Fruit fly (Drosophila melanogaster) whole organism, embryonic: ENCODE results near the gene CG7601.

Source experiments
- Blimp-1 ChIP-seq: fragments of 200-800 bp; sonication (Bioruptor generic); optimal IDR thresholded peaks from 3 replicates; lab custom pipeline; 2018; ENCODE audit warnings: missing biosample characterization, missing genetic modification characterization, mild to moderate bottlenecking, moderate library complexity, missing genetic modification reagents
- CG10654 ChIP-seq: fragments of 200-800 bp; sonication (Bioruptor generic); optimal IDR thresholded peaks from 2 replicates; lab custom pipeline; 2016; ENCODE audit warnings: missing biosample characterization, missing genetic modification characterization
- CG12769 ChIP-seq: fragments of 200-800 bp; sonication (Bioruptor generic); optimal IDR thresholded peaks from 2 replicates; lab custom pipeline; 2019; ENCODE audit warnings: missing biosample characterization, mild to moderate bottlenecking, missing genetic modification characterization, moderate library complexity
- CG16779 ChIP-seq: fragments of 200-800 bp; sonication (Bioruptor generic); IDR thresholded peaks from 2 replicates; pipeline ENCODE4 v1.3.6; 2022; ENCODE audit warnings: missing biosample characterization, missing genetic modification characterization
- CG18599 ChIP-seq: fragments of 200-800 bp; sonication (Bioruptor generic); optimal IDR thresholded peaks from 3 replicates; lab custom pipeline; 2017; ENCODE audit warnings: missing biosample characterization, missing genetic modification characterization, mild to moderate bottlenecking, moderate library complexity, missing genetic modification reagents
- CG2116 ChIP-seq: fragments of 200-800 bp; sonication (Bioruptor generic); optimal IDR thresholded peaks from 3 replicates; lab custom pipeline; 2018; ENCODE audit warnings: missing biosample characterization, mild to moderate bottlenecking, missing genetic modification characterization
- CG2120 ChIP-seq: fragments of 200-800 bp; sonication (Bioruptor generic); optimal IDR thresholded peaks from 3 replicates; lab custom pipeline; 2016; ENCODE audit warnings: missing biosample characterization, missing genetic modification characterization
- CG2678 ChIP-seq: fragments of 200-800 bp; sonication (Bioruptor generic); optimal IDR thresholded peaks from 3 replicates; lab custom pipeline; 2019; ENCODE audit warnings: missing biosample characterization, mild to moderate bottlenecking, missing genetic modification characterization, moderate library complexity
- CG31365 ChIP-seq: fragments of 200-800 bp; sonication (Bioruptor generic); optimal IDR thresholded peaks from 2 replicates; lab custom pipeline; 2018; ENCODE audit warnings: missing biosample characterization, mild to moderate bottlenecking, missing genetic modification characterization
- CG3281 ChIP-seq: fragments of 200-800 bp; sonication (Bioruptor generic); optimal IDR thresholded peaks from 3 replicates; lab custom pipeline; 2017; ENCODE audit warnings: missing biosample characterization, mild to moderate bottlenecking, missing genetic modification characterization
- CG8290 ChIP-seq, 3 experiments: fragments of 200-800 bp; sonication (Bioruptor generic); optimal IDR thresholded peaks; 2 replicates each; lab custom pipeline; 2016 to 2019; ENCODE audit warnings: missing biosample characterization in 3 of 3, missing genetic modification characterization in 3 of 3, mild to moderate bottlenecking in 2 of 3, moderate library complexity in 1 of 3
- CG8765 ChIP-seq: fragments of 200-800 bp; sonication (Bioruptor generic); IDR thresholded peaks from 2 replicates; pipeline ENCODE4 v1.3.6; 2022; ENCODE audit warnings: missing biosample characterization, missing genetic modification characterization
- CG9817 ChIP-seq: fragments of 200-800 bp; sonication (Bioruptor generic); optimal IDR thresholded peaks from 2 replicates; lab custom pipeline; 2018; ENCODE audit warnings: missing biosample characterization, mild to moderate bottlenecking, missing genetic modification characterization, moderate library complexity
- Dad ChIP-seq: fragments of 200-800 bp; sonication (Bioruptor generic); optimal IDR thresholded peaks from 3 replicates; lab custom pipeline; 2016; ENCODE audit warnings: missing biosample characterization, missing genetic modification characterization
- Dp ChIP-seq: fragments of 200-800 bp; sonication (Bioruptor generic); optimal IDR thresholded peaks from 2 replicates; lab custom pipeline; 2018; ENCODE audit warnings: missing biosample characterization, mild to moderate bottlenecking, missing genetic modification characterization, moderate library complexity
- Elba2 ChIP-seq: fragments of 200-800 bp; sonication (Bioruptor generic); optimal IDR thresholded peaks from 3 replicates; lab custom pipeline; 2016; ENCODE audit warnings: missing biosample characterization, missing genetic modification characterization
- Fer2 ChIP-seq: fragments of 200-800 bp; sonication (Bioruptor generic); optimal IDR thresholded peaks from 2 replicates; lab custom pipeline; 2018; ENCODE audit warnings: missing biosample characterization, mild to moderate bottlenecking, missing genetic modification characterization, moderate library complexity
- GATAe ChIP-seq: fragments of 200-800 bp; sonication (Bioruptor generic); conservative IDR thresholded peaks from 2 replicates; pipeline ENCODE4 v1.3.6; 2022; ENCODE audit warnings: missing biosample characterization, missing genetic modification characterization
- Hmr ChIP-seq: fragments of 200-800 bp; sonication (Bioruptor generic); optimal IDR thresholded peaks from 3 replicates; lab custom pipeline; 2017; ENCODE audit warnings: mild to moderate bottlenecking, missing biosample characterization, missing genetic modification reagents, missing genetic modification characterization
- Med ChIP-seq: fragments of 200-800 bp; sonication (Bioruptor generic); peaks from one replicate; lab custom pipeline; 2016; ENCODE audit warnings: missing biosample characterization, missing genetic modification characterization, mild to moderate bottlenecking, inconsistent platforms, moderate library complexity
- PHDP ChIP-seq: fragments of 200-800 bp; sonication (Bioruptor generic); optimal IDR thresholded peaks from 3 replicates; lab custom pipeline; 2018; ENCODE audit warnings: missing biosample characterization, mild to moderate bottlenecking, missing genetic modification characterization, moderate library complexity
- Rfx ChIP-seq: fragments of 200-800 bp; sonication (Bioruptor generic); IDR thresholded peaks from 2 replicates; pipeline ENCODE4 v1.3.6; 2022; ENCODE audit warnings: missing biosample characterization, missing genetic modification characterization
- Tbp ChIP-seq: fragments of >200 bp; optimal IDR thresholded peaks from 2 replicates; lab custom pipeline; 2018; ENCODE audit warnings: missing biosample characterization, missing genetic modification characterization
- Vsx1 ChIP-seq: fragments of 200-800 bp; sonication (Bioruptor generic); optimal IDR thresholded peaks from 2 replicates; lab custom pipeline; 2017; ENCODE audit warnings: missing biosample characterization, mild to moderate bottlenecking, missing genetic modification characterization, missing genetic modification reagents
- aop ChIP-seq: fragments of 200-800 bp; sonication (Bioruptor generic); IDR thresholded peaks from 2 replicates; pipeline ENCODE4 v1.3.6; 2022; ENCODE audit warnings: missing biosample characterization, missing genetic modification characterization
- ap ChIP-seq: fragments of 200-800 bp; sonication (Bioruptor generic); IDR thresholded peaks from 2 replicates; pipeline ENCODE4 v1.3.6; 2022; ENCODE audit warnings: missing biosample characterization, missing genetic modification characterization
- btn ChIP-seq: fragments of 200-800 bp; sonication (Bioruptor generic); optimal IDR thresholded peaks from 2 replicates; lab custom pipeline; 2016; ENCODE audit warnings: missing biosample characterization, missing genetic modification characterization
- chinmo ChIP-seq: fragments of 200-800 bp; sonication (Bioruptor generic); IDR thresholded peaks from 4 replicates; pipeline ENCODE4 v1.3.6; 2022; ENCODE audit warnings: missing biosample characterization, missing genetic modification characterization; ENCODE audit not compliant: partially characterized antibody
- cwo ChIP-seq: fragments of 200-800 bp; sonication (Bioruptor generic); optimal IDR thresholded peaks from 3 replicates; lab custom pipeline; 2017; ENCODE audit warnings: missing biosample characterization, missing genetic modification characterization, mild to moderate bottlenecking, moderate library complexity, missing genetic modification reagents
- emc ChIP-seq: fragments of 200-800 bp; sonication (Bioruptor generic); optimal IDR thresholded peaks from 2 replicates; lab custom pipeline; 2016; ENCODE audit warnings: missing biosample characterization, missing genetic modification characterization
- exex ChIP-seq: fragments of 200-800 bp; sonication (Bioruptor generic); optimal IDR thresholded peaks from 4 replicates; lab custom pipeline; 2018; ENCODE audit warnings: missing biosample characterization, mild to moderate bottlenecking, missing genetic modification characterization, moderate library complexity
- grn ChIP-seq: fragments of 200-800 bp; sonication (Bioruptor generic); optimal IDR thresholded peaks from 3 replicates; lab custom pipeline; 2017; ENCODE audit warnings: missing biosample characterization, missing genetic modification characterization
- kay ChIP-seq: fragments of 200-800 bp; sonication (Bioruptor generic); optimal IDR thresholded peaks from 2 replicates; lab custom pipeline; 2016; ENCODE audit warnings: missing biosample characterization, missing genetic modification characterization
- lab ChIP-seq: fragments of 200-800 bp; sonication (Bioruptor generic); optimal IDR thresholded peaks from 3 replicates; lab custom pipeline; 2017; ENCODE audit warnings: missing biosample characterization, missing genetic modification characterization, mild to moderate bottlenecking, moderate library complexity, missing genetic modification reagents
- lov ChIP-seq, 2 experiments: fragments of 200-800 bp in 1 of 2; fragments of >200 bp in 1 of 2; sonication (Bioruptor generic) in 1 of 2; IDR thresholded peaks in 1 of 2; optimal IDR thresholded peaks in 1 of 2; 2 replicates in 1 of 2; 3 replicates in 1 of 2; pipeline versions ENCODE4 v1.3.6 to Lab custom; 2017 to 2022; ENCODE audit warnings: missing biosample characterization in 1 of 2, missing genetic modification characterization in 1 of 2
- luna ChIP-seq: fragments of 200-800 bp; sonication (Bioruptor generic); optimal IDR thresholded peaks from 2 replicates; lab custom pipeline; 2016; ENCODE audit warnings: missing biosample characterization, missing genetic modification characterization
- mam ChIP-seq: fragments of 200-800 bp; sonication (Bioruptor generic); optimal IDR thresholded peaks from 3 replicates; lab custom pipeline; 2016; ENCODE audit warnings: missing biosample characterization, missing genetic modification characterization
- nerfin-1 ChIP-seq: fragments of 200-800 bp; sonication (Bioruptor generic); optimal IDR thresholded peaks from 3 replicates; lab custom pipeline; 2019; ENCODE audit warnings: missing biosample characterization, mild to moderate bottlenecking, missing genetic modification characterization, moderate library complexity
- pan ChIP-seq, 4 experiments: fragments of >200 bp in 3 of 4; fragments of 200-800 bp in 1 of 4; sonication (Bioruptor generic) in 1 of 4; optimal IDR thresholded peaks in 3 of 4; IDR thresholded peaks in 1 of 4; 2 replicates each; pipeline versions ENCODE4 v1.3.6 to Lab custom; 2017 to 2022; ENCODE audit warnings: missing biosample characterization in 2 of 4, missing genetic modification characterization in 2 of 4, mixed read lengths in 1 of 4
- sens ChIP-seq: fragments of 200-800 bp; sonication (Bioruptor generic); peaks from one replicate; lab custom pipeline; 2016; ENCODE audit warnings: missing biosample characterization, missing genetic modification characterization
- sens-2 ChIP-seq: fragments of 200-800 bp; sonication (Bioruptor generic); IDR thresholded peaks from 2 replicates; pipeline ENCODE4 v1.3.6; 2022; ENCODE audit warnings: missing biosample characterization, missing genetic modification characterization
- slbo ChIP-seq: fragments of 200-800 bp; sonication (Bioruptor generic); IDR thresholded peaks from 2 replicates; pipeline ENCODE4 v1.3.6; 2022; ENCODE audit warnings: missing biosample characterization, missing genetic modification characterization
- sug ChIP-seq: fragments of 200-800 bp; optimal IDR thresholded peaks from 2 replicates; lab custom pipeline; 2019; ENCODE audit warnings: missing biosample characterization, mild to moderate bottlenecking, missing genetic modification characterization, moderate library complexity
- toy ChIP-seq: fragments of 200-800 bp; sonication (Bioruptor generic); IDR thresholded peaks from 2 replicates; pipeline ENCODE4 v1.3.6; 2022; ENCODE audit warnings: missing biosample characterization, missing genetic modification characterization
- wek ChIP-seq: fragments of 200-800 bp; sonication (Bioruptor generic); optimal IDR thresholded peaks from 3 replicates; lab custom pipeline; 2018; ENCODE audit warnings: missing biosample characterization, mild to moderate bottlenecking, missing genetic modification characterization, moderate library complexity
- zf30C ChIP-seq: fragments of 200-800 bp; sonication (Bioruptor generic); optimal IDR thresholded peaks from 3 replicates; lab custom pipeline; 2018; ENCODE audit warnings: missing biosample characterization, mild to moderate bottlenecking, missing genetic modification characterization

Gene CG7601

dm6 chr3R:29780402-29781029, 44.0 kb upstream of the CG7601 start, which contains the start of gene fig (continued):
- no peak for TF ChIP-seq CG8290 (GFP tag; optimal IDR thresholded peaks at IDR 0.05; lab: Kevin White, UChicago)
- peak in 1 of 2 experiments; percentile 19 for TF ChIP-seq CG8290 (tag; optimal IDR thresholded peaks at IDR 0.05; lab: Kevin White, UChicago)
- no peak for TF ChIP-seq CG16779 (GFP tag; lab: Robert Waterston, UW)
- no peak for TF ChIP-seq Tbp (GFP tag; lab: Kevin White, UChicago)
- 0 out of 2 replicates have a peak, but pooled peaks have one; percentile 27 for TF ChIP-seq aop (GFP tag; lab: Robert Waterston, UW)
- 0 out of 2 replicates have a peak, but pooled peaks have one; percentile 6 for TF ChIP-seq sens-2
- no peak for TF ChIP-seq toy (GFP tag; lab: Robert Waterston, UW)
- no peak for TF ChIP-seq CG10654 (GFP tag; lab: Kevin White, UChicago)
- TF ChIP-seq Dad (GFP tag; lab: Kevin White, UChicago): no peak
- peak; percentile 86 for TF ChIP-seq grn (GFP tag; lab: Kevin White, UChicago)
- peak; percentile 86 for TF ChIP-seq sug
- no peak for TF ChIP-seq Fer2 (tag; lab: Kevin White, UChicago)
- no peak for TF ChIP-seq emc (GFP tag; lab: Kevin White, UChicago)
- TF ChIP-seq mam (GFP tag; lab: Kevin White, UChicago): no peak
- TF ChIP-seq CG18599: peak; percentile 9
- TF ChIP-seq sens: no peak
- TF ChIP-seq nerfin-1 (tag; lab: Kevin White, UChicago): no peak
- 0 out of 2 replicates have a peak, but pooled peaks have one; percentile 23 for TF ChIP-seq GATAe (GFP tag; lab: Robert Waterston, UW)
- no peak for TF ChIP-seq wek (GFP tag; lab: Kevin White, UChicago)
- TF ChIP-seq CG2678 (tag; lab: Kevin White, UChicago): no peak
- no peak for TF ChIP-seq Elba2 (GFP tag; lab: Kevin White, UChicago)
- peak; percentile 4 for TF ChIP-seq Hmr (GFP tag; lab: Kevin White, UChicago)
- peak; percentile 26 for TF ChIP-seq cwo
- TF ChIP-seq exex (tag; lab: Kevin White, UChicago): peak; percentile 78
- TF ChIP-seq lov (optimal IDR thresholded peaks at IDR 0.05; lab: Kevin White, UChicago): no peak
- TF ChIP-seq lov (GFP tag; IDR thresholded peaks at IDR 0.05; lab: Robert Waterston, UW): no peak
- 0 out of 4 replicates have a peak, but pooled peaks have one; percentile 9 for TF ChIP-seq chinmo (GFP tag; lab: Robert Waterston, UW)

dm6 chr3R:29778985-29779298, 42.4 kb upstream of the CG7601 start:
- TF ChIP-seq ap (GFP tag; lab: Robert Waterston, UW) (no peak), lab (GFP tag; lab: Kevin White, UChicago) (peak; percentile 44), pan (optimal IDR thresholded peaks at IDR 0.05; lab: Kevin White, UChicago) (no peak), pan (GFP tag; optimal IDR thresholded peaks at IDR 0.05 in 1 of 2, IDR thresholded peaks at IDR 0.05 in 1 of 2) (no peak), exex (tag; lab: Kevin White, UChicago) (peak; percentile 41), CG31365 (no peak), CG3281 (GFP tag; lab: Kevin White, UChicago) (peak; percentile 48), CG8765 (GFP tag; lab: Robert Waterston, UW) (no peak), CG2120 (GFP tag; lab: Kevin White, UChicago) (peak; percentile 8), Blimp-1 (GFP tag; lab: Kevin White, UChicago) (no peak), sug (peak; percentile 20), aop (GFP tag; lab: Robert Waterston, UW) (no peak), Rfx (GFP tag; lab: Robert Waterston, UW) (no peak), PHDP (no peak), Dp (GFP tag; lab: Kevin White, UChicago) (no peak), cwo (peak; percentile 31), zf30C (GFP tag; lab: Kevin White, UChicago) (no peak), Vsx1 (GFP tag; lab: Kevin White, UChicago) (no peak), slbo (GFP tag; lab: Robert Waterston, UW) (0 out of 2 replicates have a peak, but pooled peaks have one; percentile 4), CG12769 (tag; lab: Kevin White, UChicago) (no peak), CG9817 (tag; lab: Kevin White, UChicago) (no peak), btn (GFP tag; lab: Kevin White, UChicago) (no peak), CG2116 (no peak), Med (GFP tag; lab: Kevin White, UChicago) (peak; percentile 71), kay (GFP tag; lab: Kevin White, UChicago) (peak; percentile 55), Hmr (GFP tag; lab: Kevin White, UChicago) (no peak), luna (GFP tag; lab: Kevin White, UChicago) (no peak), CG18599 (peak; percentile 22)
